In the genomic region with DNA sequence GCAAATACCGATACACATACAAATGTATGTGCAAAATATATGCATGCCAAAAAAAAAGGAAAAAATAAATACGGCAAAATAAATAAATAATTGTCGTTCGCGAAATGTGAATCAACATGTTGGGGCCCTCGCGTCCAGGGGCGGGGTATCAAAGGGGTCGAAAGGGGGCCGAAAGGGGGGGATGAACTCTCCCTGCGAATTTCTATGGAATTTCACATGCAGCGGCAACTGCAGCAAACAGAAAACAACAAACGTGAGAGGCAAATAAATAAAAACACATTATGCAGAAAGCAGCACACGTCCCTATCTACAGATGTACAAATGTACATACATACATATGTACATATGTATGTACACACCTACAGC, we compare ENCODE assay signal across 4 fruit fly cellular contexts.
TF ChIP-seq lines count a peak whose summit lies in the region.

No protein-coding gene starts in this region.

- no peak for TF ChIP-seq CTCF in whole organism, embryonic (GFP tag; optimal IDR thresholded peaks at IDR 0.05; lab: Kevin White, UChicago)

TF ChIP-seq in whole organism, adult, 20 proteins besides CTCF, POLR2A, EP300 and RAD21:
- TF ChIP-seq CG11617 (GFP tag; optimal IDR thresholded peaks at IDR 0.05; lab: Kevin White, UChicago): no peak
- peak; percentile 28 for TF ChIP-seq ovo (GFP tag; optimal IDR thresholded peaks at IDR 0.05; lab: Kevin White, UChicago)

TF ChIP-seq in whole organism, embryonic, 481 proteins besides CTCF, POLR2A, EP300 and RAD21:
- no peak for TF ChIP-seq fru (optimal IDR thresholded peaks at IDR 0.05; lab: Kevin White, UChicago)
- TF ChIP-seq CG6791 (GFP tag; IDR thresholded peaks at IDR 0.05; lab: Robert Waterston, UW; ENCODE audit: partially characterized antibody): 0 out of 3 replicates have a peak, but pooled peaks have one; percentile 24
- TF ChIP-seq CG9215 (GFP tag; IDR thresholded peaks at IDR 0.05; lab: Robert Waterston, UW): no peak
- no peak for TF ChIP-seq sisA (GFP tag; IDR thresholded peaks at IDR 0.05; lab: Robert Waterston, UW)
- TF ChIP-seq CG3065 (GFP tag; optimal IDR thresholded peaks at IDR 0.05; lab: Kevin White, UChicago): no peak
- no peak for TF ChIP-seq CG9932 (GFP tag; IDR thresholded peaks at IDR 0.05; lab: Robert Waterston, UW)
- no peak for TF ChIP-seq jigr1 (GFP tag; IDR thresholded peaks at IDR 0.05; lab: Robert Waterston, UW)
- 0 out of 2 replicates have a peak, but pooled peaks have one; percentile 21 for TF ChIP-seq Drgx (GFP tag; IDR thresholded peaks at IDR 0.05; lab: Robert Waterston, UW)
TF ChIP-seq in whole organism, embryonic: peak in this region for 2.

TF ChIP-seq in whole organism, prepupa, 60 proteins besides CTCF, POLR2A, EP300 and RAD21:
- no peak for TF ChIP-seq Ets21C (GFP tag; optimal IDR thresholded peaks at IDR 0.05; lab: Kevin White, UChicago)
- TF ChIP-seq CG6276 (GFP tag; optimal IDR thresholded peaks at IDR 0.05; lab: Kevin White, UChicago): no peak
- no peak for TF ChIP-seq Eip78C (GFP tag; lab: Kevin White, UChicago)
- 0 out of 3 replicates have a peak, but pooled peaks have one; percentile 9 for TF ChIP-seq CG6163 (GFP tag; IDR thresholded peaks at IDR 0.05; lab: Robert Waterston, UW)

TF ChIP-seq in whole organism, wandering third instar larva, 38 proteins besides CTCF, POLR2A, EP300 and RAD21:
- TF ChIP-seq N (GFP tag; optimal IDR thresholded peaks at IDR 0.05; lab: Kevin White, UChicago): no peak
- TF ChIP-seq OdsH (GFP tag; optimal IDR thresholded peaks at IDR 0.05; lab: Kevin White, UChicago): peak; percentile 13
- no peak for TF ChIP-seq pan (optimal IDR thresholded peaks at IDR 0.05; lab: Kevin White, UChicago)
- no peak for TF ChIP-seq ey (GFP tag; optimal IDR thresholded peaks at IDR 0.05; lab: Kevin White, UChicago)
- peak; percentile 52 for TF ChIP-seq rgr (GFP tag; optimal IDR thresholded peaks at IDR 0.05; lab: Kevin White, UChicago)
- TF ChIP-seq Sp1 (GFP tag; optimal IDR thresholded peaks at IDR 0.05; lab: Kevin White, UChicago): peak; percentile 11
- no peak for TF ChIP-seq Abd-B (GFP tag; optimal IDR thresholded peaks at IDR 0.05; lab: Kevin White, UChicago)
- peak; percentile 27 for TF ChIP-seq HLH106 (tag; optimal IDR thresholded peaks at IDR 0.05; lab: Kevin White, UChicago)
- peak in 1 of 2 experiments; percentile 53 for TF ChIP-seq foxo (GFP tag; optimal IDR thresholded peaks at IDR 0.05; lab: Kevin White, UChicago)
- TF ChIP-seq psq (GFP tag; optimal IDR thresholded peaks at IDR 0.05; lab: Kevin White, UChicago): peak; percentile 38
- TF ChIP-seq dmrt93B (GFP tag; optimal IDR thresholded peaks at IDR 0.05; lab: Kevin White, UChicago): peak; percentile 26
